Fruit fly (Drosophila melanogaster) whole organism, embryonic: ENCODE results near the gene Hmr.

ENCODE experiments used
- Abd-B ChIP-seq: fragments of 200-800 bp; sonication (Bioruptor generic); optimal IDR thresholded peaks from 2 replicates; lab custom pipeline; 2018; ENCODE audit warnings: missing biosample characterization, mild to moderate bottlenecking, missing genetic modification characterization, moderate library complexity
- B-H2 ChIP-seq: fragments of 200-800 bp; sonication (Bioruptor generic); optimal IDR thresholded peaks from 2 replicates; lab custom pipeline; 2018; ENCODE audit warnings: missing biosample characterization, mild to moderate bottlenecking, missing genetic modification characterization
- CG10979 ChIP-seq: fragments of 200-800 bp; sonication (Bioruptor generic); optimal IDR thresholded peaks from 2 replicates; lab custom pipeline; 2018; ENCODE audit warnings: missing biosample characterization, mild to moderate bottlenecking, missing genetic modification characterization, moderate library complexity
- CG11504 ChIP-seq: fragments of 200-800 bp; sonication (Bioruptor generic); optimal IDR thresholded peaks from 3 replicates; lab custom pipeline; 2019; ENCODE audit warnings: missing biosample characterization, mild to moderate bottlenecking, missing genetic modification characterization, moderate library complexity
- CG11695 ChIP-seq: fragments of 200-800 bp; sonication (Bioruptor generic); IDR thresholded peaks from 3 replicates; pipeline ENCODE4 v1.3.6; 2022; ENCODE audit warnings: missing biosample characterization, missing genetic modification characterization
- CG12104 ChIP-seq: fragments of 200-800 bp; sonication (Bioruptor generic); optimal IDR thresholded peaks from 3 replicates; lab custom pipeline; 2016; ENCODE audit warnings: missing biosample characterization, missing genetic modification characterization
- CG12236 ChIP-seq: fragments of 200-800 bp; sonication (Bioruptor generic); optimal IDR thresholded peaks from 2 replicates; lab custom pipeline; 2016; ENCODE audit warnings: missing biosample characterization, missing genetic modification characterization
- CG12391 ChIP-seq: fragments of 200-800 bp; sonication (Bioruptor generic); optimal IDR thresholded peaks from 3 replicates; lab custom pipeline; 2018; ENCODE audit warnings: missing biosample characterization, mild to moderate bottlenecking, missing genetic modification characterization, moderate library complexity
- CG13123 ChIP-seq: fragments of 200-800 bp; sonication (Bioruptor generic); optimal IDR thresholded peaks from 2 replicates; lab custom pipeline; 2016; ENCODE audit warnings: missing biosample characterization, missing genetic modification characterization
- CG13775 ChIP-seq: fragments of 200-800 bp; sonication (Bioruptor generic); optimal IDR thresholded peaks from 3 replicates; lab custom pipeline; 2017; ENCODE audit warnings: missing biosample characterization, mild to moderate bottlenecking, missing genetic modification characterization
- CG14014 ChIP-seq: fragments of 200-800 bp; sonication (Bioruptor generic); IDR thresholded peaks from 2 replicates; pipeline ENCODE4 v1.3.6; 2022; ENCODE audit warnings: missing biosample characterization, missing genetic modification characterization
- CG15011 ChIP-seq: fragments of 200-800 bp; sonication (Bioruptor generic); optimal IDR thresholded peaks from 3 replicates; lab custom pipeline; 2018; ENCODE audit warnings: missing biosample characterization, mild to moderate bottlenecking, missing genetic modification characterization
- CG15479 ChIP-seq: fragments of 200-800 bp; sonication (Bioruptor generic); optimal IDR thresholded peaks from 3 replicates; lab custom pipeline; 2019; ENCODE audit warnings: missing biosample characterization, mild to moderate bottlenecking, missing genetic modification characterization, moderate library complexity
- CG16863 ChIP-seq: fragments of 200-800 bp; sonication (Bioruptor generic); optimal IDR thresholded peaks from 3 replicates; lab custom pipeline; 2016; ENCODE audit warnings: missing biosample characterization, missing genetic modification characterization
- CG17829 ChIP-seq: fragments of 200-800 bp; optimal IDR thresholded peaks from 2 replicates; lab custom pipeline; 2019; ENCODE audit warnings: missing biosample characterization, mild to moderate bottlenecking, missing genetic modification characterization, moderate library complexity
- CG2202 ChIP-seq: fragments of 200-800 bp; sonication (Bioruptor generic); optimal IDR thresholded peaks from 2 replicates; lab custom pipeline; 2018; ENCODE audit warnings: missing biosample characterization, mild to moderate bottlenecking, missing genetic modification characterization
- CG4404 ChIP-seq: fragments of 200-800 bp; sonication (Bioruptor generic); IDR thresholded peaks from 2 replicates; pipeline ENCODE4 v1.3.6; 2022; ENCODE audit warnings: missing biosample characterization, missing genetic modification characterization
- CG7786 ChIP-seq: fragments of 200-800 bp; sonication (Bioruptor generic); optimal IDR thresholded peaks from 2 replicates; lab custom pipeline; 2016; ENCODE audit warnings: missing biosample characterization, missing genetic modification characterization
- CG8924 ChIP-seq: fragments of 200-800 bp; optimal IDR thresholded peaks from 3 replicates; lab custom pipeline; 2019; ENCODE audit warnings: missing biosample characterization, mild to moderate bottlenecking, missing genetic modification characterization, moderate library complexity
- CG9817 ChIP-seq: fragments of 200-800 bp; sonication (Bioruptor generic); optimal IDR thresholded peaks from 2 replicates; lab custom pipeline; 2018; ENCODE audit warnings: missing biosample characterization, mild to moderate bottlenecking, missing genetic modification characterization, moderate library complexity
- Dbx ChIP-seq: fragments of 200-800 bp; sonication (Bioruptor generic); IDR thresholded peaks from 3 replicates; pipeline ENCODE4 v1.3.6; 2022; ENCODE audit warnings: missing biosample characterization, missing genetic modification characterization
- Gug ChIP-seq: fragments of 200-800 bp; sonication (Bioruptor generic); IDR thresholded peaks from 4 replicates; pipeline ENCODE4 v1.3.6; 2022; ENCODE audit warnings: missing biosample characterization, missing genetic modification characterization
- Hmx ChIP-seq: fragments of 200-800 bp; sonication (Bioruptor generic); optimal IDR thresholded peaks from 2 replicates; lab custom pipeline; 2016; ENCODE audit warnings: missing biosample characterization, missing genetic modification characterization
- Max ChIP-seq: fragments of 200-800 bp; sonication (Bioruptor generic); optimal IDR thresholded peaks from 2 replicates; lab custom pipeline; 2016; ENCODE audit warnings: missing biosample characterization, mild to moderate bottlenecking, missing genetic modification characterization
- Nf-YB ChIP-seq: fragments of 200-800 bp; sonication (Bioruptor generic); optimal IDR thresholded peaks from 3 replicates; lab custom pipeline; 2019; ENCODE audit warnings: missing biosample characterization, mild to moderate bottlenecking, missing genetic modification characterization, moderate library complexity
- NfI ChIP-seq: fragments of 200-800 bp; sonication (Bioruptor generic); optimal IDR thresholded peaks from 3 replicates; lab custom pipeline; 2018; ENCODE audit warnings: missing biosample characterization, mild to moderate bottlenecking, missing genetic modification characterization, moderate library complexity
- Oli ChIP-seq: fragments of 200-800 bp; sonication (Bioruptor generic); optimal IDR thresholded peaks from 2 replicates; lab custom pipeline; 2018; ENCODE audit warnings: missing biosample characterization, mild to moderate bottlenecking, missing genetic modification characterization, moderate library complexity
- Six4 ChIP-seq: fragments of 200-800 bp; sonication (Bioruptor generic); optimal IDR thresholded peaks from 2 replicates; lab custom pipeline; 2016; ENCODE audit warnings: missing biosample characterization, missing genetic modification characterization
- bbx ChIP-seq: fragments of 200-800 bp; sonication (Bioruptor generic); IDR thresholded peaks from 2 replicates; pipeline ENCODE4 v1.3.6; 2022; ENCODE audit warnings: missing biosample characterization, missing genetic modification characterization; ENCODE audit not compliant: partially characterized antibody
- bowl ChIP-seq: fragments of 200-800 bp; sonication (Bioruptor generic); IDR thresholded peaks from 2 replicates; pipeline ENCODE4 v1.3.6; 2022; ENCODE audit warnings: missing biosample characterization, missing genetic modification characterization
- br ChIP-seq: fragments of >200 bp; optimal IDR thresholded peaks from 2 replicates; lab custom pipeline; 2017
- chm ChIP-seq: fragments of 200-800 bp; sonication (Bioruptor generic); IDR thresholded peaks from 2 replicates; pipeline ENCODE4 v1.3.6; 2022; ENCODE audit warnings: missing biosample characterization, missing genetic modification characterization
- dimm ChIP-seq: fragments of 200-800 bp; sonication (Bioruptor generic); IDR thresholded peaks from 2 replicates; pipeline ENCODE4 v1.3.6; 2022; ENCODE audit warnings: missing biosample characterization, missing genetic modification characterization
- eve ChIP-seq, 2 experiments: fragments of >200 bp; optimal IDR thresholded peaks; 2 replicates each; lab custom pipeline; 2017; ENCODE audit warnings: missing biosample characterization in 2 of 2, missing genetic modification characterization in 2 of 2
- h ChIP-seq: fragments of >200 bp; optimal IDR thresholded peaks from 2 replicates; lab custom pipeline; 2017
- insv ChIP-seq, 2 experiments: fragments of 200-800 bp; sonication (Bioruptor generic); optimal IDR thresholded peaks; 3 replicates each; lab custom pipeline; 2016 to 2018; ENCODE audit warnings: missing biosample characterization in 2 of 2, missing genetic modification characterization in 2 of 2
- ken ChIP-seq: fragments of 200-800 bp; sonication (Bioruptor generic); IDR thresholded peaks from 3 replicates; pipeline ENCODE4 v1.3.6; 2022; ENCODE audit warnings: missing biosample characterization, missing genetic modification characterization
- lab ChIP-seq: fragments of 200-800 bp; sonication (Bioruptor generic); optimal IDR thresholded peaks from 3 replicates; lab custom pipeline; 2017; ENCODE audit warnings: missing biosample characterization, missing genetic modification characterization, mild to moderate bottlenecking, moderate library complexity, missing genetic modification reagents
- lilli ChIP-seq: fragments of 200-800 bp; sonication (Bioruptor generic); optimal IDR thresholded peaks from 3 replicates; lab custom pipeline; 2016; ENCODE audit warnings: missing biosample characterization, missing genetic modification characterization
- nerfin-1 ChIP-seq: fragments of 200-800 bp; sonication (Bioruptor generic); optimal IDR thresholded peaks from 3 replicates; lab custom pipeline; 2019; ENCODE audit warnings: missing biosample characterization, mild to moderate bottlenecking, missing genetic modification characterization, moderate library complexity
- peb ChIP-seq: fragments of 200-800 bp; sonication (Bioruptor generic); IDR thresholded peaks from 2 replicates; pipeline ENCODE4 v1.3.6; 2022; ENCODE audit warnings: missing biosample characterization, missing genetic modification characterization
- repo ChIP-seq: fragments of 200-800 bp; sonication (Bioruptor generic); optimal IDR thresholded peaks from 2 replicates; lab custom pipeline; 2016; ENCODE audit warnings: missing biosample characterization, missing genetic modification characterization
- scrt ChIP-seq: fragments of 200-800 bp; sonication (Bioruptor generic); optimal IDR thresholded peaks from 2 replicates; lab custom pipeline; 2018; ENCODE audit warnings: missing biosample characterization, mild to moderate bottlenecking, missing genetic modification characterization, moderate library complexity
- trem ChIP-seq: fragments of 200-800 bp; optimal IDR thresholded peaks from 3 replicates; lab custom pipeline; 2019; ENCODE audit warnings: missing biosample characterization, mild to moderate bottlenecking, missing genetic modification characterization, moderate library complexity
- unpg ChIP-seq: fragments of 200-800 bp; sonication (Bioruptor generic); optimal IDR thresholded peaks from 3 replicates; lab custom pipeline; 2018; ENCODE audit warnings: missing biosample characterization, mild to moderate bottlenecking, missing genetic modification characterization, moderate library complexity
- usp ChIP-seq: fragments of >200 bp; optimal IDR thresholded peaks from 2 replicates; lab custom pipeline; 2017; ENCODE audit warnings: missing biosample characterization, missing genetic modification characterization
- vnd ChIP-seq: fragments of 200-800 bp; sonication (Bioruptor generic); IDR thresholded peaks from 3 replicates; pipeline ENCODE4 v1.3.6; 2022; ENCODE audit warnings: missing biosample characterization, missing genetic modification characterization; ENCODE audit not compliant: partially characterized antibody
- zen2 ChIP-seq: fragments of 200-800 bp; sonication (Bioruptor generic); IDR thresholded peaks from 3 replicates; pipeline ENCODE4 v1.3.6; 2022; ENCODE audit warnings: missing biosample characterization, missing genetic modification characterization; ENCODE audit not compliant: partially characterized antibody

Hmr gene

dm6 chrX:10546034-10546433, 49.6 kb downstream of the Hmr start:
- no peak for TF ChIP-seq vnd (GFP tag; lab: Robert Waterston, UW)
- TF ChIP-seq eve (GFP tag; optimal IDR thresholded peaks at IDR 0.05; lab: Kevin White, UChicago) = peak in 1 of 2 experiments; percentile 56
- no peak for TF ChIP-seq usp (GFP tag; lab: Kevin White, UChicago)

dm6 chrX:10544287-10544686, 51.4 kb downstream of the Hmr start:
- TF ChIP-seq CG4404 (GFP tag; lab: Robert Waterston, UW) (no peak), CG15479 (GFP tag; lab: Kevin White, UChicago) (no peak), Max (GFP tag; lab: Kevin White, UChicago) (no peak), scrt (GFP tag; lab: Kevin White, UChicago) (no peak)

dm6 chrX:10543303-10543702, 52.4 kb downstream of the Hmr start:
- TF ChIP-seq CG2202 (tag; lab: Kevin White, UChicago) (peak; percentile 46), CG12104 (GFP tag; lab: Kevin White, UChicago) (peak; percentile 33), lab (peak; percentile 61), CG8924 (tag; lab: Kevin White, UChicago) (peak; percentile 58), CG13123 (GFP tag; lab: Kevin White, UChicago) (peak; percentile 16), trem (tag; lab: Kevin White, UChicago) (peak; percentile 27), Oli (peak; percentile 71), CG7786 (peak; percentile 42), B-H2 (no peak), CG14014 (GFP tag; lab: Robert Waterston, UW) (peak; percentile 49), dimm (GFP tag; lab: Robert Waterston, UW) (no peak), Abd-B (peak; percentile 52), CG12391 (tag; lab: Kevin White, UChicago) (peak; percentile 73), zen2 (GFP tag; lab: Robert Waterston, UW) (no peak), Dbx (no peak), bbx (no peak), Six4 (GFP tag; lab: Kevin White, UChicago) (peak; percentile 44), CG12236 (GFP tag; lab: Kevin White, UChicago) (peak; percentile 15), CG15011 (GFP tag; lab: Kevin White, UChicago) (peak; percentile 22), CG16863 (GFP tag; lab: Kevin White, UChicago) (peak; percentile 4), peb (peak; percentile 36; the same call in 1 of the 2 replicates), CG13775 (GFP tag; lab: Kevin White, UChicago) (peak; percentile 8), unpg (GFP tag; lab: Kevin White, UChicago) (peak; percentile 70), CG9817 (tag; lab: Kevin White, UChicago) (peak; percentile 31), CG11695 (GFP tag; lab: Robert Waterston, UW) (0 out of 3 replicates have a peak, but pooled peaks have one; percentile 33), nerfin-1 (tag; lab: Kevin White, UChicago) (peak; percentile 39), CG17829 (tag; lab: Kevin White, UChicago) (peak; percentile 72), CG11504 (tag; lab: Kevin White, UChicago) (peak; percentile 80), chm (GFP tag; lab: Robert Waterston, UW) (no peak), CG10979 (tag; lab: Kevin White, UChicago) (peak; percentile 74), h (lab: Kevin White, UChicago) (no peak), lilli (peak; percentile 57), br (lab: Kevin White, UChicago) (no peak), bowl (GFP tag; lab: Robert Waterston, UW) (0 out of 2 replicates have a peak, but pooled peaks have one; percentile 7), ken (GFP tag; lab: Robert Waterston, UW) (no peak; the same call in 2 of the 3 replicates), insv (GFP tag; optimal IDR thresholded peaks at IDR 0.05; lab: Kevin White, UChicago) (no peak), repo (GFP tag; lab: Kevin White, UChicago) (no peak), Gug (peak; percentile 34; the same call in 2 of the 4 replicates), Nf-YB (GFP tag; lab: Kevin White, UChicago) (peak; percentile 5), NfI (GFP tag; lab: Kevin White, UChicago) (peak; percentile 57), Hmx (GFP tag; lab: Kevin White, UChicago) (peak; percentile 11)
